Worm (Caenorhabditis elegans) whole organism, mixed stage, embryonic: ENCODE data around the gene col-87.

Experiments used
- ces-1 ChIP-seq: fragments of 150-350 bp; optimal IDR thresholded peaks from 2 replicates; lab custom pipeline; 2014; ENCODE audit warnings: missing biosample characterization, missing genetic modification reagents, missing genetic modification characterization
- cnd-1 ChIP-seq: fragments of 200-800 bp; sonication (Bioruptor generic); optimal IDR thresholded peaks from 2 replicates; lab custom pipeline; 2018; ENCODE audit warnings: mild to moderate bottlenecking, missing genetic modification characterization, missing compliant biosample characterization
- lin-32 ChIP-seq: fragments of 200-800 bp; sonication (Bioruptor generic); optimal IDR thresholded peaks from 2 replicates; lab custom pipeline; 2018; ENCODE audit warnings: mild to moderate bottlenecking, missing genetic modification characterization, missing compliant biosample characterization
- lsy-2 ChIP-seq: fragments of 150-350 bp; optimal IDR thresholded peaks from 2 replicates; lab custom pipeline; 2014; ENCODE audit warnings: missing biosample characterization, missing genetic modification characterization
- nhr-28 ChIP-seq: fragments of 150-350 bp; optimal IDR thresholded peaks from 2 replicates; lab custom pipeline; 2014; ENCODE audit warnings: missing biosample characterization, missing genetic modification characterization
- sem-2 ChIP-seq: fragments of 200-800 bp; sonication (Bioruptor generic); optimal IDR thresholded peaks from 2 replicates; lab custom pipeline; 2018; ENCODE audit warnings: mild to moderate bottlenecking, missing genetic modification characterization, missing compliant biosample characterization
- snpc-4 ChIP-seq: fragments of 150-350 bp; optimal IDR thresholded peaks from 2 replicates; lab custom pipeline; 2014; ENCODE audit warnings: missing biosample characterization, missing genetic modification characterization
- unc-39 ChIP-seq: fragments of 150-350 bp; optimal IDR thresholded peaks from 2 replicates; lab custom pipeline; 2014; ENCODE audit warnings: missing biosample characterization, missing genetic modification characterization
- unc-62 ChIP-seq: fragments of 150-350 bp; optimal IDR thresholded peaks from 2 replicates; lab custom pipeline; 2014; ENCODE audit warnings: missing biosample characterization, missing genetic modification reagents, missing genetic modification characterization

ce11 chrII:14096814-14097213 lies 2.3 kb upstream of the col-87 start:
- TF ChIP-seq snpc-4 (tag; lab: Kevin White, UChicago) (no peak), nhr-28 (no peak), ces-1 (GFP tag; lab: Kevin White, UChicago) (no peak), cnd-1 (tag; lab: Kevin White, UChicago) (no peak), lsy-2 (tag; lab: Kevin White, UChicago) (no peak), lin-32 (GFP tag; lab: Kevin White, UChicago) (no peak), unc-39 (tag; lab: Kevin White, UChicago) (no peak), sem-2 (GFP tag; lab: Kevin White, UChicago) (no peak), unc-62 (GFP tag; lab: Kevin White, UChicago) (no peak)
